Fruit fly (Drosophila melanogaster) whole organism, pupa: ENCODE measurements around the gene cindr.

Experiments
- CG12605 ChIP-seq: fragments of 200-800 bp; sonication (Bioruptor generic); IDR thresholded peaks from 2 replicates; pipeline ENCODE4 v1.3.6; 2022; ENCODE audit warnings: missing biosample characterization, missing genetic modification characterization
- CG14655 ChIP-seq: fragments of 200-800 bp; sonication (Bioruptor generic); optimal IDR thresholded peaks from 3 replicates; lab custom pipeline; 2017; ENCODE audit warnings: mild to moderate bottlenecking, missing biosample characterization, missing genetic modification reagents, missing genetic modification characterization
- CG17806 ChIP-seq: fragments of 200-800 bp; sonication (Bioruptor generic); optimal IDR thresholded peaks from 2 replicates; lab custom pipeline; 2018; ENCODE audit warnings: missing biosample characterization, mild to moderate bottlenecking, missing genetic modification characterization, moderate library complexity
- CG34367 ChIP-seq: fragments of 200-800 bp; sonication (Bioruptor generic); optimal IDR thresholded peaks from 2 replicates; lab custom pipeline; 2018; ENCODE audit warnings: missing biosample characterization, mild to moderate bottlenecking, missing genetic modification characterization
- CG8159 ChIP-seq: fragments of 200-800 bp; sonication (Bioruptor generic); optimal IDR thresholded peaks from 3 replicates; lab custom pipeline; 2018; ENCODE audit warnings: missing biosample characterization, mild to moderate bottlenecking, missing genetic modification characterization, moderate library complexity
- CG8301 ChIP-seq: fragments of 200-800 bp; sonication (Bioruptor generic); optimal IDR thresholded peaks from 2 replicates; lab custom pipeline; 2018; ENCODE audit warnings: missing biosample characterization, mild to moderate bottlenecking, missing genetic modification characterization
- CG9948 ChIP-seq: fragments of 200-800 bp; sonication (Bioruptor generic); optimal IDR thresholded peaks from 2 replicates; lab custom pipeline; 2018; ENCODE audit warnings: missing biosample characterization, mild to moderate bottlenecking, missing genetic modification characterization, moderate library complexity
- D1 ChIP-seq: fragments of 200-800 bp; sonication (Bioruptor generic); optimal IDR thresholded peaks from 2 replicates; lab custom pipeline; 2018; ENCODE audit warnings: missing biosample characterization, mild to moderate bottlenecking, missing genetic modification characterization, moderate library complexity
- Ets98B ChIP-seq: fragments of 200-800 bp; sonication (Bioruptor generic); IDR thresholded peaks from 2 replicates; pipeline ENCODE4 v1.3.6; 2022; ENCODE audit warnings: missing biosample characterization, missing genetic modification characterization
- gl ChIP-seq: fragments of 200-800 bp; sonication (Bioruptor generic); optimal IDR thresholded peaks from 2 replicates; lab custom pipeline; 2018; ENCODE audit warnings: missing biosample characterization, mild to moderate bottlenecking, missing genetic modification characterization

dm6 chr3R:30851843-30852365 is 43.5 kb downstream of the cindr start, which contains the start of gene tll:
- no peak for TF ChIP-seq D1
- TF ChIP-seq CG12605 (GFP tag; lab: Robert Waterston, UW), result no peak
- no peak for TF ChIP-seq CG9948
- TF ChIP-seq CG17806 (tag; lab: Kevin White, UChicago), result no peak
- no peak for TF ChIP-seq CG34367 (tag; lab: Kevin White, UChicago)
- TF ChIP-seq CG14655 (GFP tag; lab: Kevin White, UChicago), result no peak
- TF ChIP-seq gl (tag; lab: Kevin White, UChicago), result no peak
- no peak for TF ChIP-seq Ets98B (GFP tag; lab: Robert Waterston, UW)
- no peak for TF ChIP-seq CG8159
- TF ChIP-seq CG8301 (tag; lab: Kevin White, UChicago), result no peak
